Fruit fly (Drosophila melanogaster) whole organism, embryonic: Measurements from ENCODE around the gene Lsm12a.

Source experiments
- BEAF-32 ChIP-seq: fragments of 200-800 bp; sonication (Bioruptor generic); optimal IDR thresholded peaks from 3 replicates; lab custom pipeline; 2017; ENCODE audit warnings: missing biosample characterization, missing genetic modification characterization, mild to moderate bottlenecking, moderate library complexity, missing genetic modification reagents
- CG10267 ChIP-seq: fragments of 200-800 bp; sonication (Bioruptor generic); optimal IDR thresholded peaks from 2 replicates; lab custom pipeline; 2018; ENCODE audit warnings: missing biosample characterization, mild to moderate bottlenecking, missing genetic modification characterization, moderate library complexity
- CG12769 ChIP-seq: fragments of 200-800 bp; sonication (Bioruptor generic); optimal IDR thresholded peaks from 2 replicates; lab custom pipeline; 2019; ENCODE audit warnings: missing biosample characterization, mild to moderate bottlenecking, missing genetic modification characterization, moderate library complexity
- CG13775 ChIP-seq: fragments of 200-800 bp; sonication (Bioruptor generic); optimal IDR thresholded peaks from 3 replicates; lab custom pipeline; 2017; ENCODE audit warnings: missing biosample characterization, mild to moderate bottlenecking, missing genetic modification characterization
- CG15011 ChIP-seq: fragments of 200-800 bp; sonication (Bioruptor generic); optimal IDR thresholded peaks from 3 replicates; lab custom pipeline; 2018; ENCODE audit warnings: missing biosample characterization, mild to moderate bottlenecking, missing genetic modification characterization
- CG15073 ChIP-seq: fragments of 200-800 bp; sonication (Bioruptor generic); optimal IDR thresholded peaks from 2 replicates; lab custom pipeline; 2016; ENCODE audit warnings: missing biosample characterization, missing genetic modification characterization
- CG15601 ChIP-seq: fragments of 200-800 bp; sonication (Bioruptor generic); optimal IDR thresholded peaks from 3 replicates; lab custom pipeline; 2019; ENCODE audit warnings: missing biosample characterization, mild to moderate bottlenecking, missing genetic modification characterization, moderate library complexity
- CG17328 ChIP-seq: fragments of 200-800 bp; sonication (Bioruptor generic); IDR thresholded peaks from 2 replicates; pipeline ENCODE4 v1.3.6; 2022; ENCODE audit warnings: missing biosample characterization, missing genetic modification characterization
- CG17361 ChIP-seq: fragments of 200-800 bp; sonication (Bioruptor generic); IDR thresholded peaks from 3 replicates; pipeline ENCODE4 v1.3.6; 2022; ENCODE audit warnings: missing biosample characterization, missing genetic modification characterization
- CG17568 ChIP-seq: fragments of 200-800 bp; sonication (Bioruptor generic); optimal IDR thresholded peaks from 2 replicates; lab custom pipeline; 2018; ENCODE audit warnings: missing biosample characterization, mild to moderate bottlenecking, missing genetic modification characterization, moderate library complexity
- CG18764 ChIP-seq: fragments of 200-800 bp; sonication (Bioruptor generic); optimal IDR thresholded peaks from 3 replicates; lab custom pipeline; 2016; ENCODE audit warnings: missing biosample characterization, missing genetic modification characterization
- CG2678 ChIP-seq: fragments of 200-800 bp; sonication (Bioruptor generic); optimal IDR thresholded peaks from 3 replicates; lab custom pipeline; 2019; ENCODE audit warnings: missing biosample characterization, mild to moderate bottlenecking, missing genetic modification characterization, moderate library complexity
- CG3281 ChIP-seq: fragments of 200-800 bp; sonication (Bioruptor generic); optimal IDR thresholded peaks from 3 replicates; lab custom pipeline; 2017; ENCODE audit warnings: missing biosample characterization, mild to moderate bottlenecking, missing genetic modification characterization
- CG6654 ChIP-seq: fragments of 200-800 bp; sonication (Bioruptor generic); optimal IDR thresholded peaks from 2 replicates; lab custom pipeline; 2017; ENCODE audit warnings: missing biosample characterization, mild to moderate bottlenecking, missing genetic modification characterization
- CG6791 ChIP-seq: fragments of 200-800 bp; sonication (Bioruptor generic); IDR thresholded peaks from 3 replicates; pipeline ENCODE4 v1.3.6; 2022; ENCODE audit warnings: missing biosample characterization, missing genetic modification characterization; ENCODE audit not compliant: partially characterized antibody
- CG6813 ChIP-seq: fragments of 200-800 bp; sonication (Bioruptor generic); optimal IDR thresholded peaks from 2 replicates; lab custom pipeline; 2017; ENCODE audit warnings: missing biosample characterization, missing genetic modification characterization, mild to moderate bottlenecking, moderate library complexity, missing genetic modification reagents
- CG7928 ChIP-seq: fragments of 200-800 bp; sonication (Bioruptor generic); optimal IDR thresholded peaks from 2 replicates; lab custom pipeline; 2017; ENCODE audit warnings: missing biosample characterization, mild to moderate bottlenecking, missing genetic modification characterization
- CG9437 ChIP-seq: fragments of 200-800 bp; sonication (Bioruptor generic); optimal IDR thresholded peaks from 2 replicates; lab custom pipeline; 2018; ENCODE audit warnings: missing biosample characterization, mild to moderate bottlenecking, missing genetic modification characterization
- CoRest ChIP-seq: fragments of 200-800 bp; sonication (Bioruptor generic); optimal IDR thresholded peaks from 3 replicates; lab custom pipeline; 2018; ENCODE audit warnings: missing biosample characterization, mild to moderate bottlenecking, missing genetic modification characterization, moderate library complexity
- CrebB ChIP-seq: fragments of 200-800 bp; sonication (Bioruptor generic); optimal IDR thresholded peaks from 3 replicates; lab custom pipeline; 2018; ENCODE audit warnings: missing biosample characterization, mild to moderate bottlenecking, missing genetic modification characterization
- Dfd ChIP-seq, 2 experiments: fragments of >200 bp; optimal IDR thresholded peaks; 2 replicates each; lab custom pipeline; 2017; ENCODE audit warnings: missing biosample characterization in 2 of 2, missing genetic modification characterization in 2 of 2
- Dref ChIP-seq: fragments of 200-800 bp; sonication (Bioruptor generic); IDR thresholded peaks from 2 replicates; pipeline ENCODE4 v1.3.6; 2022; ENCODE audit warnings: missing biosample characterization, missing genetic modification characterization
- H2.0 ChIP-seq: fragments of 200-800 bp; sonication (Bioruptor generic); IDR thresholded peaks from 2 replicates; pipeline ENCODE4 v1.3.6; 2022; ENCODE audit warnings: missing biosample characterization, missing genetic modification characterization
- HmgZ ChIP-seq: fragments of 200-800 bp; sonication (Bioruptor generic); optimal IDR thresholded peaks from 2 replicates; lab custom pipeline; 2018; ENCODE audit warnings: missing biosample characterization, mild to moderate bottlenecking, missing genetic modification characterization
- Hr78 ChIP-seq, 2 experiments: fragments of 200-800 bp in 1 of 2; fragments of >200 bp in 1 of 2; sonication (Bioruptor generic) in 1 of 2; optimal IDR thresholded peaks; 2 replicates each; lab custom pipeline; 2017 to 2019; ENCODE audit warnings: missing biosample characterization in 2 of 2, missing genetic modification characterization in 2 of 2, mild to moderate bottlenecking in 1 of 2, moderate library complexity in 1 of 2
- Kr ChIP-seq: fragments of 200-800 bp; sonication (Bioruptor generic); optimal IDR thresholded peaks from 2 replicates; lab custom pipeline; 2017; ENCODE audit warnings: missing biosample characterization, mild to moderate bottlenecking, missing genetic modification characterization
- MBD-R2 ChIP-seq: fragments of 200-800 bp; sonication (Bioruptor generic); IDR thresholded peaks from 2 replicates; pipeline ENCODE4 v1.3.6; 2022; ENCODE audit warnings: missing biosample characterization, missing genetic modification characterization
- MESR4 ChIP-seq: fragments of 200-800 bp; sonication (Bioruptor generic); optimal IDR thresholded peaks from 2 replicates; lab custom pipeline; 2018; ENCODE audit warnings: missing biosample characterization, mild to moderate bottlenecking, missing genetic modification characterization, moderate library complexity
- NC2α ChIP-seq: fragments of 200-800 bp; sonication (Bioruptor generic); optimal IDR thresholded peaks from 2 replicates; lab custom pipeline; 2016; ENCODE audit warnings: missing biosample characterization, missing genetic modification characterization
- NC2β ChIP-seq: fragments of 200-800 bp; sonication (Bioruptor generic); optimal IDR thresholded peaks from 2 replicates; lab custom pipeline; 2016; ENCODE audit warnings: missing biosample characterization, missing genetic modification characterization
- Neu2 ChIP-seq: fragments of 200-800 bp; sonication (Bioruptor generic); optimal IDR thresholded peaks from 3 replicates; lab custom pipeline; 2016; ENCODE audit warnings: missing biosample characterization, missing genetic modification characterization, borderline replicate concordance
- Ravus ChIP-seq: fragments of 200-800 bp; sonication (Bioruptor generic); IDR thresholded peaks from 2 replicates; pipeline ENCODE4 v1.3.6; 2022; ENCODE audit warnings: missing biosample characterization, missing genetic modification characterization
- Scr ChIP-seq: fragments of 200-800 bp; sonication (Bioruptor generic); IDR thresholded peaks from 2 replicates; pipeline ENCODE4 v1.3.6; 2022; ENCODE audit warnings: missing biosample characterization, missing genetic modification characterization; ENCODE audit not compliant: partially characterized antibody
- Sin3A ChIP-seq: fragments of >200 bp; optimal IDR thresholded peaks from 2 replicates; lab custom pipeline; 2018
- Six4 ChIP-seq: fragments of 200-800 bp; sonication (Bioruptor generic); optimal IDR thresholded peaks from 2 replicates; lab custom pipeline; 2016; ENCODE audit warnings: missing biosample characterization, missing genetic modification characterization
- Stat92E ChIP-seq, 3 experiments: fragments of >200 bp in 2 of 3; fragments of 200-800 bp in 1 of 3; sonication (Bioruptor generic) in 1 of 3; optimal IDR thresholded peaks; 2 replicates each; lab custom pipeline; 2017 to 2019; ENCODE audit warnings: missing biosample characterization in 3 of 3, missing genetic modification characterization in 3 of 3, mild to moderate bottlenecking in 1 of 3, moderate library complexity in 1 of 3
- Xrp1 ChIP-seq: fragments of 200-800 bp; sonication (Bioruptor generic); IDR thresholded peaks from 2 replicates; pipeline ENCODE4 v1.3.6; 2022; ENCODE audit warnings: missing biosample characterization, missing genetic modification characterization
- YL-1 ChIP-seq: fragments of 200-800 bp; sonication (Bioruptor generic); optimal IDR thresholded peaks from 3 replicates; lab custom pipeline; 2017; ENCODE audit warnings: missing biosample characterization, mild to moderate bottlenecking, missing genetic modification characterization
- chinmo ChIP-seq: fragments of 200-800 bp; sonication (Bioruptor generic); IDR thresholded peaks from 4 replicates; pipeline ENCODE4 v1.3.6; 2022; ENCODE audit warnings: missing biosample characterization, missing genetic modification characterization; ENCODE audit not compliant: partially characterized antibody
- gsb ChIP-seq: fragments of 200-800 bp; sonication (Bioruptor generic); IDR thresholded peaks from 2 replicates; pipeline ENCODE4 v1.3.6; 2022; ENCODE audit warnings: missing biosample characterization, missing genetic modification characterization
- hb ChIP-seq: fragments of 200-800 bp; sonication (Bioruptor generic); IDR thresholded peaks from 3 replicates; pipeline ENCODE4 v1.3.6; 2022; ENCODE audit warnings: missing biosample characterization, missing genetic modification characterization; ENCODE audit not compliant: partially characterized antibody
- knrl ChIP-seq: fragments of 200-800 bp; sonication (Bioruptor generic); IDR thresholded peaks from 3 replicates; pipeline ENCODE4 v1.3.6; 2022; ENCODE audit warnings: missing biosample characterization, missing genetic modification characterization; ENCODE audit not compliant: partially characterized antibody
- oc ChIP-seq: fragments of 200-800 bp; sonication (Bioruptor generic); optimal IDR thresholded peaks from 2 replicates; lab custom pipeline; 2018; ENCODE audit warnings: missing biosample characterization, mild to moderate bottlenecking, missing genetic modification characterization, moderate library complexity
- prd ChIP-seq, 3 experiments: fragments of >200 bp in 2 of 3; fragments of 200-800 bp in 1 of 3; sonication (Bioruptor generic) in 1 of 3; optimal IDR thresholded peaks in 2 of 3; IDR thresholded peaks in 1 of 3; 2 replicates in 2 of 3; 3 replicates in 1 of 3; pipeline versions ENCODE4 v1.3.6 to Lab custom; 2017 to 2022; ENCODE audit warnings: missing biosample characterization in 1 of 3, missing genetic modification characterization in 1 of 3
- row ChIP-seq: fragments of 200-800 bp; sonication (Bioruptor generic); IDR thresholded peaks from 3 replicates; pipeline ENCODE4 v1.3.6; 2022; ENCODE audit warnings: missing biosample characterization, missing genetic modification characterization
- sens ChIP-seq: fragments of 200-800 bp; sonication (Bioruptor generic); peaks from one replicate; lab custom pipeline; 2016; ENCODE audit warnings: missing biosample characterization, missing genetic modification characterization
- sob ChIP-seq: fragments of 200-800 bp; sonication (Bioruptor generic); IDR thresholded peaks from 2 replicates; pipeline ENCODE4 v1.3.6; 2022; ENCODE audit warnings: missing biosample characterization, missing genetic modification characterization
- tna ChIP-seq: fragments of 200-800 bp; sonication (Bioruptor generic); IDR thresholded peaks from 2 replicates; pipeline ENCODE4 v1.3.6; 2022; ENCODE audit warnings: missing biosample characterization, missing genetic modification characterization; ENCODE audit not compliant: partially characterized antibody

Lsm12a gene

dm6 chrX:12018440-12019101, at the start of gene Lsm12a:
Gene Lsm12a, plus strand, starts transcription at chrX:12018640.
- TF ChIP-seq MESR4 (GFP tag; lab: Kevin White, UChicago) (peak; percentile 85), tna (GFP tag; lab: Robert Waterston, UW) (peak; percentile 38; the same call in 1 of the 2 replicates), BEAF-32 (GFP tag; lab: Kevin White, UChicago) (peak; percentile 74), sob (GFP tag; lab: Robert Waterston, UW) (0 out of 2 replicates have a peak, but pooled peaks have one; percentile 8), CG13775 (GFP tag; lab: Kevin White, UChicago) (no peak), Stat92E (GFP tag; optimal IDR thresholded peaks at IDR 0.05; lab: Kevin White, UChicago) (peak in 1 of 3 experiments; percentile 79), CG15073 (no peak), CG10267 (tag; lab: Kevin White, UChicago) (peak; percentile 37), Ravus (GFP tag; lab: Robert Waterston, UW) (no peak), gsb (GFP tag; lab: Robert Waterston, UW) (no peak), oc (no peak), Xrp1 (GFP tag; lab: Robert Waterston, UW) (no peak), Six4 (no peak), row (GFP tag; lab: Robert Waterston, UW) (peak; percentile 24; the same call in 1 of the 3 replicates), Kr (GFP tag; lab: Kevin White, UChicago) (no peak), CG3281 (GFP tag; lab: Kevin White, UChicago) (no peak), H2.0 (GFP tag; lab: Robert Waterston, UW) (no peak), HmgZ (peak; percentile 9), CG15601 (tag; lab: Kevin White, UChicago) (no peak), NC2α (GFP tag; lab: Kevin White, UChicago) (no peak), CG6813 (GFP tag; lab: Kevin White, UChicago) (no peak), Sin3A (peak; percentile 1), hb (GFP tag; lab: Robert Waterston, UW) (peak; percentile 60; the same call in 1 of the 3 replicates), CoRest (tag; lab: Kevin White, UChicago) (no peak), CrebB (tag; lab: Kevin White, UChicago) (no peak), prd (optimal IDR thresholded peaks at IDR 0.05; lab: Kevin White, UChicago) (no peak), prd (GFP tag; IDR thresholded peaks at IDR 0.05; lab: Robert Waterston, UW) (no peak), CG7928 (GFP tag; lab: Kevin White, UChicago) (no peak), CG9437 (GFP tag; lab: Kevin White, UChicago) (no peak), Neu2 (no peak), CG6791 (peak; percentile 77; the same call in 2 of the 3 replicates), CG15011 (GFP tag; lab: Kevin White, UChicago) (no peak), CG17328 (GFP tag; lab: Robert Waterston, UW) (no peak), Scr (peak; percentile 26), chinmo (peak; percentile 79; the same call in 1 of the 4 replicates), Dfd (GFP tag; optimal IDR thresholded peaks at IDR 0.05; lab: Kevin White, UChicago) (no peak), YL-1 (peak; percentile 21), sens (GFP tag; lab: Kevin White, UChicago) (peak; percentile 44), CG18764 (no peak), Dref (GFP tag; lab: Robert Waterston, UW) (peak; percentile 77), MBD-R2 (peak; percentile 41), CG12769 (no peak), CG6654 (GFP tag; lab: Kevin White, UChicago) (no peak), CG2678 (tag; lab: Kevin White, UChicago) (no peak), NC2β (GFP tag; lab: Kevin White, UChicago) (no peak), CG17361 (GFP tag; lab: Robert Waterston, UW) (no peak), knrl (GFP tag; lab: Robert Waterston, UW) (peak; percentile 54), CG17568 (GFP tag; lab: Kevin White, UChicago) (no peak), Hr78 (GFP tag; optimal IDR thresholded peaks at IDR 0.05; lab: Kevin White, UChicago) (no peak)
